Worm (Caenorhabditis elegans): Measurements from ENCODE around the gene dhs-25.

The dhs-25 gene

DNA sequence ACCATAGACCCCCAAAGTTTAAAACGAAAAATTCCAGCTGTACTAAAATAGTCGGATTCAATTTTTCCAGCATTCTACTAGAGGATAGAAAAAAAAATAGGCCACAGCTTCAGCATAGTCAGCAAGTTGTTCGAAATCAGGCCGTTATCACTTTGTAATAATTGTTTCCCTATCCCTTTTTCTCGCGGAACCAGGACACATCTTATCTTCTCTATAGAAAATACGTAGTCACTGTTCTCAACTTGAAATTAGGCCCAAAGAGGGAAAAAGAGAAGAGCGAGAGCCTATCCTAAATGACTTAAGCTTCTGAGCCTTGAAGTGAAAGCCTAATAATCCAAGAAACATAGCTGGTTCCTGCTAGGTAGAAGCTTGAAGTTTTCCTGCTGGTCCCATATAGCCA, 40.6 kb upstream of the dhs-25 start (continued):
- TF ChIP-seq egl-27 (tag; optimal IDR thresholded peaks at IDR 0.05) = no peak
- TF ChIP-seq F16B12.6 (tag; optimal IDR thresholded peaks at IDR 0.05) = no peak
- TF ChIP-seq fkh-4 (tag; optimal IDR thresholded peaks at IDR 0.05; ENCODE audit: borderline replicate concordance) = no peak
- no peak for TF ChIP-seq nhr-76 (tag; optimal IDR thresholded peaks at IDR 0.05)
- TF ChIP-seq elt-2 (tag; optimal IDR thresholded peaks at IDR 0.05) = no peak
- TF ChIP-seq vab-15 (tag; optimal IDR thresholded peaks at IDR 0.05) = no peak
- TF ChIP-seq nhr-237 (tag; optimal IDR thresholded peaks at IDR 0.05) = no peak
- TF ChIP-seq nhr-47 (tag; optimal IDR thresholded peaks at IDR 0.05) = peak; percentile 31
- no peak for TF ChIP-seq ceh-88 (GFP tag; IDR thresholded peaks at IDR 0.05)
- TF ChIP-seq unc-62 (GFP tag; optimal IDR thresholded peaks at IDR 0.05) = no peak
- peak; percentile 34 for TF ChIP-seq nhr-71 (tag; optimal IDR thresholded peaks at IDR 0.05)
- TF ChIP-seq xbp-1 (tag; optimal IDR thresholded peaks at IDR 0.05) = no peak
- no peak for TF ChIP-seq efl-3 (GFP tag; optimal IDR thresholded peaks at IDR 0.05)
- peak; percentile 26 for TF ChIP-seq ama-1 (optimal IDR thresholded peaks at IDR 0.05)
- no peak for TF ChIP-seq rnt-1 (tag; optimal IDR thresholded peaks at IDR 0.05)
- no peak for TF ChIP-seq mep-1 (tag; optimal IDR thresholded peaks at IDR 0.05)
- no peak for TF ChIP-seq Y116A8C.19 (tag; optimal IDR thresholded peaks at IDR 0.05; ENCODE audit: borderline replicate concordance)
- TF ChIP-seq tbx-2 (tag; optimal IDR thresholded peaks at IDR 0.05) = peak; percentile 16
- no peak for TF ChIP-seq nhr-11 (tag; optimal IDR thresholded peaks at IDR 0.05)
- TF ChIP-seq unc-30 (tag; optimal IDR thresholded peaks at IDR 0.05) = no peak
- TF ChIP-seq elt-3 (tag; optimal IDR thresholded peaks at IDR 0.05) = no peak
- TF ChIP-seq sptf-1 (tag; optimal IDR thresholded peaks at IDR 0.05) = no peak
- TF ChIP-seq ceh-63 (GFP tag; optimal IDR thresholded peaks at IDR 0.05) = no peak
- peak; percentile 9 for TF ChIP-seq nhr-90 (tag; optimal IDR thresholded peaks at IDR 0.05; ENCODE audit: poor library complexity)
- TF ChIP-seq sup-37 (GFP tag; optimal IDR thresholded peaks at IDR 0.05) = no peak
- no peak for TF ChIP-seq grh-1 (GFP tag; IDR thresholded peaks at IDR 0.05)
- TF ChIP-seq pqm-1 (tag; optimal IDR thresholded peaks at IDR 0.05) = no peak
- TF ChIP-seq mdl-1 (tag; optimal IDR thresholded peaks at IDR 0.05) = no peak
- no peak for TF ChIP-seq dpl-1 (GFP tag; optimal IDR thresholded peaks at IDR 0.05)
- TF ChIP-seq ztf-4 (tag; optimal IDR thresholded peaks at IDR 0.05) = peak; percentile 25
- TF ChIP-seq nhr-12 (tag; optimal IDR thresholded peaks at IDR 0.05) = no peak
- TF ChIP-seq hpl-2 (GFP tag; optimal IDR thresholded peaks at IDR 0.05) = no peak

DNA sequence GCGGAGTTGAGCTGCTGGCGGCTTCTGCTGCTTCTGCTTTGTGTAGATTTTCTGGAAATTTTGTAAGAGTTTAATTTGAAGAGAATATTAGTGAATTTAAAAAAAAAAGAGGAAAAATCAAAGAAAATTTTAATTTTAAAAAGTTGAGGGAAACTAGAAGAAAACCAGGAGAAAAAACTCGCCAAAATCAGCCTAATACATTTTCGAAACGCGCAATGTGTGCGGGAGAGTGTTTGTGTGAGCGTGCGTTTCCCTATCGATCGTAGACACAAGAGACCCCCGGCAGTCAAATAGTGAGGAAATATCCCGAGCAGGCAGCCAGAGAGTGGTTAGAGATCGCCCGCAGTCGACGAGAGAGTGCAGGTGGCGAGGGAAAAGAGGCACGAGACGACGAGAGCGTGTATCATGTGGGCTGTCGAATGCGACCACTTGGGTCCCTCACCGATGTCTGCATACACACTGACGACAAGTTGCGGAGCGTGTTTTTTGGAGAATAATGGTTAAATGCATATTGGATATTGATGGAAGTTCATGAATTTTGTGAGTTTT, 39.7 kb upstream of the dhs-25 start, which contains the start of gene zfp-3:
Gene zfp-3 (minus strand): TSS at position 51 of the 549 bp plus-strand sequence.
- TF ChIP-seq elt-3 (tag; optimal IDR thresholded peaks at IDR 0.05) (peak in 3 of 6 experiments; percentile 26 to 88 (median 82)), unc-30 (tag; optimal IDR thresholded peaks at IDR 0.05) (no peak), nhr-71 (tag; optimal IDR thresholded peaks at IDR 0.05) (peak; percentile 99), efl-3 (GFP tag; optimal IDR thresholded peaks at IDR 0.05) (no peak), zip-4 (GFP tag; optimal IDR thresholded peaks at IDR 0.05) (peak; percentile 89), jun-1 (tag; optimal IDR thresholded peaks at IDR 0.05) (peak; percentile 96), unc-62 (GFP tag; optimal IDR thresholded peaks at IDR 0.05) (peak; percentile 59), fos-1 (tag; optimal IDR thresholded peaks at IDR 0.05) (peak; percentile 95), aly-2 (tag; optimal IDR thresholded peaks at IDR 0.05) (peak; percentile 89), snu-23 (GFP tag; optimal IDR thresholded peaks at IDR 0.05) (peak; percentile 99), dsc-1 (tag; optimal IDR thresholded peaks at IDR 0.05) (peak; percentile 95), irx-1 (tag; optimal IDR thresholded peaks at IDR 0.05) (peak; percentile 88), F16B12.6 (tag; optimal IDR thresholded peaks at IDR 0.05) (peak; percentile 96), unc-86 (tag; optimal IDR thresholded peaks at IDR 0.05) (peak; percentile 96), lin-39 (tag; optimal IDR thresholded peaks at IDR 0.05) (peak; percentile 64), ets-5 (GFP tag; IDR thresholded peaks at IDR 0.05) (no peak), pag-3 (tag; optimal IDR thresholded peaks at IDR 0.05; ENCODE audit: borderline replicate concordance, insufficient read depth) (no peak), nhr-84 (tag; optimal IDR thresholded peaks at IDR 0.05) (no peak), nhr-11 (tag; optimal IDR thresholded peaks at IDR 0.05) (peak; percentile 83), lin-13 (GFP tag; optimal IDR thresholded peaks at IDR 0.05) (peak; percentile 93), isw-1 (GFP tag; IDR thresholded peaks at IDR 0.05) (peak; percentile 91), tlp-1 (tag; optimal IDR thresholded peaks at IDR 0.05) (no peak), lir-3 (tag; optimal IDR thresholded peaks at IDR 0.05; ENCODE audit: poor library complexity) (peak; percentile 89), nhr-20 (tag; optimal IDR thresholded peaks at IDR 0.05) (peak; percentile 99), unc-98 (GFP tag; IDR thresholded peaks at IDR 0.05) (peak; percentile 69), nhr-90 (tag; optimal IDR thresholded peaks at IDR 0.05; ENCODE audit: poor library complexity) (peak; percentile 95), ces-1 (GFP tag; optimal IDR thresholded peaks at IDR 0.05) (peak; percentile 16), nhr-76 (tag; optimal IDR thresholded peaks at IDR 0.05) (no peak), fkh-8 (tag; optimal IDR thresholded peaks at IDR 0.05) (peak; percentile 98)
